Worm (Caenorhabditis elegans) whole organism, young adult: ENCODE measurements around the gene fat-1.
A peak's percentile ranks its signal among the peaks of the same experiment; 100 is the strongest.

ENCODE experiments used
- B0336.3 ChIP-seq: fragments of 200-800 bp; sonication (Bioruptor generic); IDR thresholded peaks from 2 replicates; pipeline ENCODE4 v1.3.6; 2022; ENCODE audit warnings: missing genetic modification characterization, missing compliant biosample characterization
- F23B12.7 ChIP-seq: sonication (generic microtip); optimal IDR thresholded peaks from 2 replicates; lab custom pipeline; 2017; ENCODE audit warnings: missing genetic modification characterization, mild to moderate bottlenecking, missing compliant biosample characterization, antibody characterized with exemption, moderate library complexity; ENCODE audit not compliant: insufficient read depth
- F33H1.4 ChIP-seq: fragments of 200-800 bp; sonication (Bioruptor generic); IDR thresholded peaks from 2 replicates; pipeline ENCODE4 v1.3.6; 2022; ENCODE audit warnings: missing genetic modification reagents, missing genetic modification characterization, missing compliant biosample characterization
- F39B2.1 ChIP-seq: fragments of 200-800 bp; sonication (Bioruptor generic); IDR thresholded peaks from 2 replicates; pipeline ENCODE4 v1.3.6; 2022; ENCODE audit warnings: missing genetic modification reagents, missing genetic modification characterization, missing compliant biosample characterization
- F49E8.2 ChIP-seq: sonication (generic microtip); optimal IDR thresholded peaks from 3 replicates; lab custom pipeline; 2017; ENCODE audit warnings: missing genetic modification characterization, mild to moderate bottlenecking, missing compliant biosample characterization, antibody characterized with exemption, moderate library complexity; ENCODE audit not compliant: insufficient read depth
- F52B5.7 ChIP-seq: sonication (generic microtip); optimal IDR thresholded peaks from 2 replicates; lab custom pipeline; 2016; ENCODE audit warnings: mild to moderate bottlenecking, missing genetic modification characterization, missing compliant biosample characterization
- T26A5.8 ChIP-seq: sonication (generic microtip); optimal IDR thresholded peaks from 2 replicates; lab custom pipeline; 2016; ENCODE audit warnings: missing genetic modification characterization, missing compliant biosample characterization
- Y53G8AR.9 ChIP-seq: fragments of 200-800 bp; sonication (Bioruptor generic); conservative IDR thresholded peaks from 2 replicates; pipeline ENCODE4 v1.3.6; 2022; ENCODE audit warnings: missing genetic modification reagents, missing genetic modification characterization, missing compliant biosample characterization
- aptf-3 ChIP-seq: fragments of 200-800 bp; sonication (Bioruptor generic); IDR thresholded peaks from 2 replicates; pipeline ENCODE4 v1.3.6; 2022; ENCODE audit warnings: missing genetic modification characterization, missing compliant biosample characterization
- attf-6 ChIP-seq: fragments of 200-800 bp; sonication (Bioruptor generic); IDR thresholded peaks from 2 replicates; pipeline ENCODE4 v1.3.6; 2022; ENCODE audit warnings: missing genetic modification reagents, missing genetic modification characterization, missing compliant biosample characterization
- ceh-58 ChIP-seq: fragments of 200-800 bp; sonication (Bioruptor generic); IDR thresholded peaks from 2 replicates; pipeline ENCODE4 v1.3.6; 2022; ENCODE audit warnings: missing genetic modification characterization, missing compliant biosample characterization
- ceh-79 ChIP-seq: sonication (generic microtip); optimal IDR thresholded peaks from 2 replicates; lab custom pipeline; 2017; ENCODE audit warnings: mild to moderate bottlenecking, missing genetic modification characterization, missing compliant biosample characterization
- egl-44 ChIP-seq: fragments of 200-800 bp; sonication (Bioruptor generic); IDR thresholded peaks from 2 replicates; pipeline ENCODE4 v1.3.6; 2022; ENCODE audit warnings: missing genetic modification reagents, missing genetic modification characterization, missing compliant biosample characterization
- fkh-3 ChIP-seq: sonication (generic microtip); optimal IDR thresholded peaks from 2 replicates; lab custom pipeline; 2016; ENCODE audit warnings: mild to moderate bottlenecking, missing genetic modification characterization, missing compliant biosample characterization
- hmg-1.2 ChIP-seq: fragments of 200-800 bp; sonication (Bioruptor generic); IDR thresholded peaks from 2 replicates; pipeline ENCODE4 v1.3.6; 2022; ENCODE audit warnings: missing genetic modification reagents, missing genetic modification characterization, missing compliant biosample characterization
- hmg-20 ChIP-seq: fragments of 200-800 bp; sonication (Bioruptor generic); IDR thresholded peaks from 2 replicates; pipeline ENCODE4 v1.3.6; 2022; ENCODE audit warnings: missing genetic modification reagents, missing genetic modification characterization, missing compliant biosample characterization
- madf-10 ChIP-seq: sonication (generic microtip); optimal IDR thresholded peaks from 2 replicates; lab custom pipeline; 2016; ENCODE audit warnings: mild to moderate bottlenecking, missing genetic modification characterization, missing compliant biosample characterization
- madf-3 ChIP-seq: fragments of 200-800 bp; sonication (Bioruptor generic); IDR thresholded peaks from 2 replicates; pipeline ENCODE4 v1.3.6; 2022; ENCODE audit warnings: missing genetic modification reagents, missing genetic modification characterization, missing compliant biosample characterization
- madf-6 ChIP-seq: fragments of 200-800 bp; sonication (Bioruptor generic); IDR thresholded peaks from 2 replicates; pipeline ENCODE4 v1.3.6; 2022; ENCODE audit warnings: missing genetic modification reagents, missing genetic modification characterization, missing compliant biosample characterization
- mcd-1 ChIP-seq: fragments of 200-800 bp; sonication (Bioruptor generic); IDR thresholded peaks from 2 replicates; pipeline ENCODE4 v1.3.6; 2022; ENCODE audit warnings: missing genetic modification reagents, missing genetic modification characterization, missing compliant biosample characterization
- mel-28 ChIP-seq: sonication (generic microtip); optimal IDR thresholded peaks from 2 replicates; lab custom pipeline; 2016; ENCODE audit warnings: borderline replicate concordance, mild to moderate bottlenecking, missing genetic modification characterization, missing compliant biosample characterization
- nfya-2 ChIP-seq: fragments of 200-800 bp; sonication (Bioruptor generic); IDR thresholded peaks from 2 replicates; pipeline ENCODE4 v1.3.6; 2022; ENCODE audit warnings: missing genetic modification reagents, missing genetic modification characterization, missing compliant biosample characterization
- nfyb-1 ChIP-seq: fragments of 200-800 bp; sonication (Bioruptor generic); IDR thresholded peaks from 2 replicates; pipeline ENCODE4 v1.3.6; 2022; ENCODE audit warnings: missing genetic modification reagents, missing genetic modification characterization, missing compliant biosample characterization
- rec-8 ChIP-seq, 2 experiments: sonication (generic microtip); optimal IDR thresholded peaks; 2 replicates each; lab custom pipeline; 2016; ENCODE audit warnings: mild to moderate bottlenecking in 2 of 2, missing genetic modification characterization in 2 of 2, missing genetic modification reagents in 2 of 2, missing genotype in 2 of 2, missing biosample characterization in 1 of 2, missing compliant biosample characterization in 1 of 2, moderate library complexity in 1 of 2
- repo-1 ChIP-seq: sonication (generic microtip); optimal IDR thresholded peaks from 2 replicates; lab custom pipeline; 2017; ENCODE audit warnings: mild to moderate bottlenecking, missing genetic modification characterization, missing compliant biosample characterization
- rpc-1 ChIP-seq, 2 experiments: fragments of 150-350 bp in 1 of 2; sonication (generic microtip) in 1 of 2; optimal IDR thresholded peaks; 2 replicates each; lab custom pipeline; 2014 to 2018; ENCODE audit warnings: missing biosample characterization in 1 of 2, missing genetic modification characterization in 1 of 2, missing genetic modification reagents in 1 of 2, missing genotype in 1 of 2
- sea-2 ChIP-seq: fragments of 200-800 bp; sonication (Bioruptor generic); IDR thresholded peaks from 2 replicates; pipeline ENCODE4 v1.3.6; 2022; ENCODE audit warnings: missing genetic modification characterization, missing compliant biosample characterization
- snpc-1.3 ChIP-seq: sonication (generic microtip); optimal IDR thresholded peaks from 2 replicates; lab custom pipeline; 2017; ENCODE audit warnings: missing genetic modification characterization, mild to moderate bottlenecking, missing compliant biosample characterization, antibody characterized with exemption, moderate library complexity, missing genotype, missing genetic modification reagents; ENCODE audit not compliant: insufficient read depth
- snpc-3.4 ChIP-seq: sonication (generic microtip); optimal IDR thresholded peaks from 2 replicates; lab custom pipeline; 2017; ENCODE audit warnings: missing genetic modification characterization, mild to moderate bottlenecking, missing compliant biosample characterization, antibody characterized with exemption, moderate library complexity, missing genotype, missing genetic modification reagents
- snpc-4 ChIP-seq, 5 experiments: fragments of 150-350 bp in 1 of 5; sonication (generic microtip) in 4 of 5; optimal IDR thresholded peaks; 2 replicates each; lab custom pipeline; 2014 to 2018; ENCODE audit warnings: missing genetic modification characterization in 5 of 5, missing biosample characterization in 3 of 5, antibody characterized with exemption in 2 of 5, mild to moderate bottlenecking in 2 of 5, missing compliant biosample characterization in 2 of 5, missing genotype in 2 of 5, moderate library complexity in 2 of 5, missing genetic modification reagents in 1 of 5
- tbp1 ChIP-seq: fragments of 200-800 bp; sonication (Bioruptor generic); optimal IDR thresholded peaks from 2 replicates; lab custom pipeline; 2018; ENCODE audit warnings: mild to moderate bottlenecking, missing genetic modification characterization, missing compliant biosample characterization
- zfh-2 ChIP-seq: fragments of 200-800 bp; sonication (Bioruptor generic); conservative IDR thresholded peaks from 2 replicates; pipeline ENCODE4 v1.3.6; 2022; ENCODE audit warnings: missing genetic modification reagents, missing genetic modification characterization, missing compliant biosample characterization
- zim-3 ChIP-seq: sonication (generic microtip); optimal IDR thresholded peaks from 2 replicates; lab custom pipeline; 2017; ENCODE audit warnings: mild to moderate bottlenecking, missing genetic modification characterization, moderate library complexity, missing compliant biosample characterization
- ztf-25 ChIP-seq: fragments of 200-800 bp; sonication (Bioruptor generic); IDR thresholded peaks from 2 replicates; pipeline ENCODE4 v1.3.6; 2022; ENCODE audit warnings: missing genetic modification reagents, missing genetic modification characterization, missing compliant biosample characterization

The fat-1 gene

ce11 chrIV:13297746-13298145, 17.7 kb upstream of the fat-1 start, which contains the start of the genes Y67H2A.2 and micu-1 (continued):
- peak; percentile 3 for TF ChIP-seq F23B12.7 (tag; lab: Kevin White, UChicago)
- no peak for TF ChIP-seq sea-2 (GFP tag; lab: Robert Waterston, UW)
- peak; percentile 36 for TF ChIP-seq tbp1 (GFP tag; lab: Kevin White, UChicago)
- TF ChIP-seq fkh-3 (tag; lab: Kevin White, UChicago): no peak
- peak; percentile 16 for TF ChIP-seq madf-10 (tag; lab: Kevin White, UChicago)
- TF ChIP-seq B0336.3 (GFP tag; lab: Robert Waterston, UW): 0 out of 2 replicates have a peak, but pooled peaks have one; percentile 33
- no peak for TF ChIP-seq T26A5.8 (tag; lab: Kevin White, UChicago)
- TF ChIP-seq egl-44 (GFP tag; lab: Robert Waterston, UW): no peak
- peak; percentile 11 for TF ChIP-seq snpc-3.4 (tag; lab: Kevin White, UChicago)
- peak; percentile 50 for TF ChIP-seq F33H1.4 (GFP tag; lab: Robert Waterston, UW)
- TF ChIP-seq madf-6 (GFP tag; lab: Robert Waterston, UW): peak; percentile 40

DNA sequence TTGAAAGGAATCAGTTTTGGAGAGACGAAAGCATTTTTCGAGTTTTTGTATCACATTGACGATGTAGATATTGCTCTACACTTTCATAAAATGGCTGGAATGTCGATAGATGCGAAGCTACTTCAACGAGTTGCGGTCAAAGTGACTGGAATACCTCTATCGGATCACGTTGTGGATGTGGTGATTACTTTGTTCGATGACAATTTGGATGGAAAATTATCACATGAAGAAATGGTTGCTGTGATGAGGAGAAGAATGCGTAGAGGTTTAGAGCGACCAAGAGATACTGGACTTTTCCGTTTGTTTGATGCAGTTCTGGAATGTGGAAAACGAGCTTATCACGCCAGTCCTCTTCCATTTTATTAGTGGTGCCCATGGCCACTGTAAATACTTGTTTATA, 15.8 kb upstream of the fat-1 start:
- TF ChIP-seq fkh-3 (tag; lab: Kevin White, UChicago) (no peak), hmg-1.2 (no peak)
- TF ChIP-seq, all 124 proteins: peak for 0

DNA sequence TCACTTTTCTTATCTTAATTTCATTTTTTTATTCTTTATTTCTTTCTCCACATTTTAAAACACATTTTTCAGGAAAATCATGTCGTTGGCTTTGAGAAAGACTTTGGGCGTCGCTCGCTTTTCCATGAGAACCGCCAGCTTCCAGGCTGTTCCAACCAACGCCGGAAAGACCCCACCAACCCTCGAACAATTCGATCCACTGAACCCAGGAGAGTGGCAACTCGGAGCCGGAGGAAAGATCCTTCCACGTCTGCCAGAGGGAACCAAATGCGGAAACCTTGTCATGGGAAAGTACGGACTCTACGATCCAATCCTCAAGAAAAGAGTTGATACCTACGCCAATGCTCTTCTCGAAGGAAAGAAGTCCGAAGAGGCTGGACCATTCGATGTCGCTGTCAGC, 15.3 kb upstream of the fat-1 start, which contains the start of gene kdp-1:
TSS of gene kdp-1 (plus strand) at position 80 of the 400 bp plus-strand sequence.
- TF ChIP-seq fkh-3 (tag; lab: Kevin White, UChicago): peak; percentile 35
- TF ChIP-seq ceh-79 (tag; lab: Kevin White, UChicago): no peak
- TF ChIP-seq F39B2.1 (GFP tag; lab: Robert Waterston, UW): no peak
- TF ChIP-seq F52B5.7 (tag; lab: Kevin White, UChicago): peak; percentile 2
- 0 out of 2 replicates have a peak, but pooled peaks have one; percentile 53 for TF ChIP-seq ztf-25 (GFP tag; lab: Robert Waterston, UW)
- TF ChIP-seq F49E8.2 (tag; lab: Kevin White, UChicago): peak; percentile 34
- no peak for TF ChIP-seq ceh-58 (GFP tag; lab: Robert Waterston, UW)
- peak; percentile 62 for TF ChIP-seq mcd-1 (GFP tag; lab: Robert Waterston, UW)
- TF ChIP-seq aptf-3 (GFP tag; lab: Robert Waterston, UW): 0 out of 2 replicates have a peak, but pooled peaks have one; percentile 16
- TF ChIP-seq mel-28 (tag; lab: Kevin White, UChicago): no peak
- 0 out of 2 replicates have a peak, but pooled peaks have one; percentile 38 for TF ChIP-seq attf-6
- no peak for TF ChIP-seq snpc-1.3
- TF ChIP-seq zfh-2: peak; percentile 66; the same call in 1 of the 2 replicates
- 0 out of 2 replicates have a peak, but pooled peaks have one; percentile 72 for TF ChIP-seq madf-3 (GFP tag; lab: Robert Waterston, UW)
- no peak for TF ChIP-seq snpc-4 (GFP tag; optimal IDR thresholded peaks at IDR 0.05; lab: Kevin White, UChicago)
- peak in 1 of 4 experiments; percentile 45 for TF ChIP-seq snpc-4 (tag; optimal IDR thresholded peaks at IDR 0.05; lab: Kevin White, UChicago)
- 0 out of 2 replicates have a peak, but pooled peaks have one; percentile 31 for TF ChIP-seq nfyb-1
- TF ChIP-seq rec-8 (tag; optimal IDR thresholded peaks at IDR 0.05; lab: Kevin White, UChicago): peak in 1 of 2 experiments; percentile 42
- no peak for TF ChIP-seq rpc-1 (optimal IDR thresholded peaks at IDR 0.05; lab: Kevin White, UChicago)
- TF ChIP-seq rpc-1 (tag; optimal IDR thresholded peaks at IDR 0.05; lab: Kevin White, UChicago): no peak
- TF ChIP-seq Y53G8AR.9 (GFP tag; lab: Robert Waterston, UW): 0 out of 2 replicates have a peak, but pooled peaks have one; percentile 26
- TF ChIP-seq nfya-2 (GFP tag; lab: Robert Waterston, UW): 0 out of 2 replicates have a peak, but pooled peaks have one; percentile 60
- TF ChIP-seq repo-1 (tag; lab: Kevin White, UChicago): peak; percentile 62
- TF ChIP-seq zim-3 (tag; lab: Kevin White, UChicago): peak; percentile 51
- peak; percentile 47 for TF ChIP-seq madf-6 (GFP tag; lab: Robert Waterston, UW)
- TF ChIP-seq hmg-20 (GFP tag; lab: Robert Waterston, UW): no peak
